Worm (Caenorhabditis elegans): ENCODE results near the gene C33C12.12.

ce11 chrII:2152455-2152854 lies 17.5 kb downstream of the C33C12.12 start:
- TF ChIP-seq elt-3 (tag; optimal IDR thresholded peaks at IDR 0.05) (no peak), mab-5 (tag; optimal IDR thresholded peaks at IDR 0.05) (no peak), snpc-4 (tag; optimal IDR thresholded peaks at IDR 0.05) (no peak), pha-4 (tag; optimal IDR thresholded peaks at IDR 0.05) (no peak)

Measured in whole organism, mixed stage, embryonic.